Fruit fly (Drosophila melanogaster) whole organism, embryonic: ENCODE results near the gene CG13097.

Experiments used
- Ada2b ChIP-seq: fragments of 200-800 bp; sonication (Bioruptor generic); IDR thresholded peaks from 2 replicates; pipeline ENCODE4 v1.3.6; 2022; ENCODE audit warnings: missing biosample characterization, missing genetic modification characterization
- Asciz ChIP-seq: fragments of 200-800 bp; sonication (Bioruptor generic); optimal IDR thresholded peaks from 2 replicates; lab custom pipeline; 2017; ENCODE audit warnings: missing biosample characterization, mild to moderate bottlenecking, missing genetic modification characterization, missing genetic modification reagents
- Bdp1 ChIP-seq: fragments of 200-800 bp; sonication (Bioruptor generic); optimal IDR thresholded peaks from 3 replicates; lab custom pipeline; 2016; ENCODE audit warnings: missing biosample characterization, missing genetic modification characterization
- BtbVII ChIP-seq: fragments of 200-800 bp; sonication (Bioruptor generic); optimal IDR thresholded peaks from 3 replicates; lab custom pipeline; 2017; ENCODE audit warnings: missing biosample characterization, mild to moderate bottlenecking, missing genetic modification characterization
- CG12155 ChIP-seq: fragments of 200-800 bp; sonication (Bioruptor generic); optimal IDR thresholded peaks from 3 replicates; lab custom pipeline; 2016; ENCODE audit warnings: missing biosample characterization, missing genetic modification characterization
- CG12236 ChIP-seq: fragments of 200-800 bp; sonication (Bioruptor generic); optimal IDR thresholded peaks from 2 replicates; lab custom pipeline; 2016; ENCODE audit warnings: missing biosample characterization, missing genetic modification characterization
- CG14667 ChIP-seq: fragments of 200-800 bp; sonication (Bioruptor generic); IDR thresholded peaks from 2 replicates; pipeline ENCODE4 v1.3.6; 2022; ENCODE audit warnings: missing biosample characterization, missing genetic modification characterization
- CG15514 ChIP-seq: fragments of 200-800 bp; sonication (Bioruptor generic); optimal IDR thresholded peaks from 3 replicates; lab custom pipeline; 2017; ENCODE audit warnings: missing biosample characterization, missing genetic modification characterization, mild to moderate bottlenecking, moderate library complexity, missing genetic modification reagents
- CG16815 ChIP-seq: fragments of 200-800 bp; sonication (Bioruptor generic); optimal IDR thresholded peaks from 3 replicates; lab custom pipeline; 2017; ENCODE audit warnings: missing biosample characterization, mild to moderate bottlenecking, missing genetic modification characterization
- CG17802 ChIP-seq: fragments of 200-800 bp; sonication (Bioruptor generic); optimal IDR thresholded peaks from 2 replicates; lab custom pipeline; 2018; ENCODE audit warnings: missing biosample characterization, mild to moderate bottlenecking, missing genetic modification characterization, moderate library complexity
- CG18599 ChIP-seq: fragments of 200-800 bp; sonication (Bioruptor generic); optimal IDR thresholded peaks from 3 replicates; lab custom pipeline; 2017; ENCODE audit warnings: missing biosample characterization, missing genetic modification characterization, mild to moderate bottlenecking, moderate library complexity, missing genetic modification reagents
- CG18619 ChIP-seq: fragments of 200-800 bp; sonication (Bioruptor generic); optimal IDR thresholded peaks from 3 replicates; lab custom pipeline; 2017; ENCODE audit warnings: missing biosample characterization, mild to moderate bottlenecking, missing genetic modification characterization
- CG32772 ChIP-seq: fragments of 200-800 bp; sonication (Bioruptor generic); IDR thresholded peaks from 2 replicates; pipeline ENCODE4 v1.3.6; 2022; ENCODE audit warnings: missing biosample characterization, missing genetic modification characterization
- CG4707 ChIP-seq: fragments of 200-800 bp; sonication (Bioruptor generic); optimal IDR thresholded peaks from 2 replicates; lab custom pipeline; 2018; ENCODE audit warnings: missing biosample characterization, mild to moderate bottlenecking, missing genetic modification characterization, moderate library complexity
- CG4730 ChIP-seq: fragments of 200-800 bp; sonication (Bioruptor generic); IDR thresholded peaks from 2 replicates; pipeline ENCODE4 v1.3.6; 2022; ENCODE audit warnings: missing biosample characterization, missing genetic modification characterization
- CG5180 ChIP-seq: fragments of 200-800 bp; sonication (Bioruptor generic); optimal IDR thresholded peaks from 3 replicates; lab custom pipeline; 2017; ENCODE audit warnings: missing biosample characterization, missing genetic modification characterization, mild to moderate bottlenecking, moderate library complexity, missing genetic modification reagents
- CG6254 ChIP-seq: fragments of 200-800 bp; sonication (Bioruptor generic); optimal IDR thresholded peaks from 3 replicates; lab custom pipeline; 2017; ENCODE audit warnings: mild to moderate bottlenecking, missing biosample characterization, missing genetic modification reagents, missing genetic modification characterization
- CG7372 ChIP-seq: fragments of 200-800 bp; sonication (Bioruptor generic); IDR thresholded peaks from 2 replicates; pipeline ENCODE4 v1.3.6; 2022; ENCODE audit warnings: missing biosample characterization, missing genetic modification characterization
- CG8388 ChIP-seq: fragments of 200-800 bp; sonication (Bioruptor generic); optimal IDR thresholded peaks from 2 replicates; lab custom pipeline; 2019; ENCODE audit warnings: missing biosample characterization, mild to moderate bottlenecking, missing genetic modification characterization, moderate library complexity
- CG8478 ChIP-seq: fragments of >200 bp; optimal IDR thresholded peaks from 2 replicates; lab custom pipeline; 2018
- CG9817 ChIP-seq: fragments of 200-800 bp; sonication (Bioruptor generic); optimal IDR thresholded peaks from 2 replicates; lab custom pipeline; 2018; ENCODE audit warnings: missing biosample characterization, mild to moderate bottlenecking, missing genetic modification characterization, moderate library complexity
- CG9932 ChIP-seq: fragments of 200-800 bp; sonication (Bioruptor generic); IDR thresholded peaks from 2 replicates; pipeline ENCODE4 v1.3.6; 2022; ENCODE audit warnings: missing biosample characterization, missing genetic modification characterization
- CTCF ChIP-seq: fragments of 200-800 bp; sonication (Bioruptor generic); optimal IDR thresholded peaks from 2 replicates; lab custom pipeline; 2017; ENCODE audit warnings: missing biosample characterization, mild to moderate bottlenecking, missing genetic modification characterization, moderate library complexity
- CoRest ChIP-seq: fragments of 200-800 bp; sonication (Bioruptor generic); optimal IDR thresholded peaks from 3 replicates; lab custom pipeline; 2018; ENCODE audit warnings: missing biosample characterization, mild to moderate bottlenecking, missing genetic modification characterization, moderate library complexity
- Dip2 ChIP-seq: fragments of 200-800 bp; sonication (Bioruptor generic); IDR thresholded peaks from 2 replicates; pipeline ENCODE4 v1.3.6; 2022; ENCODE audit warnings: missing biosample characterization, missing genetic modification characterization
- H15 ChIP-seq: fragments of 200-800 bp; sonication (Bioruptor generic); IDR thresholded peaks from 3 replicates; pipeline ENCODE4 v1.3.6; 2022; ENCODE audit warnings: missing biosample characterization, missing genetic modification characterization
- HHEX ChIP-seq: fragments of 200-800 bp; sonication (Bioruptor generic); optimal IDR thresholded peaks from 3 replicates; lab custom pipeline; 2017; ENCODE audit warnings: missing biosample characterization, mild to moderate bottlenecking, missing genetic modification characterization, missing genetic modification reagents
- HLH4C ChIP-seq: fragments of 200-800 bp; sonication (Bioruptor generic); IDR thresholded peaks from 3 replicates; pipeline ENCODE4 v1.3.6; 2022; ENCODE audit warnings: missing biosample characterization, missing genetic modification characterization; ENCODE audit not compliant: partially characterized antibody
- Hr3 ChIP-seq: fragments of 200-800 bp; sonication (Bioruptor generic); optimal IDR thresholded peaks from 3 replicates; lab custom pipeline; 2016; ENCODE audit warnings: missing biosample characterization, missing genetic modification characterization
- Hr39 ChIP-seq: fragments of >200 bp; optimal IDR thresholded peaks from 2 replicates; lab custom pipeline; 2017
- Lpt ChIP-seq: fragments of >200 bp; optimal IDR thresholded peaks from 2 replicates; lab custom pipeline; 2018; ENCODE audit warnings: missing biosample characterization, missing genetic modification characterization
- MBD-R2 ChIP-seq: fragments of 200-800 bp; sonication (Bioruptor generic); IDR thresholded peaks from 2 replicates; pipeline ENCODE4 v1.3.6; 2022; ENCODE audit warnings: missing biosample characterization, missing genetic modification characterization
- Mad ChIP-seq: fragments of 200-800 bp; sonication (Bioruptor generic); optimal IDR thresholded peaks from 2 replicates; lab custom pipeline; 2016; ENCODE audit warnings: missing biosample characterization, missing genetic modification characterization
- Nf-YB ChIP-seq: fragments of 200-800 bp; sonication (Bioruptor generic); optimal IDR thresholded peaks from 3 replicates; lab custom pipeline; 2019; ENCODE audit warnings: missing biosample characterization, mild to moderate bottlenecking, missing genetic modification characterization, moderate library complexity
- Ptx1 ChIP-seq: fragments of 200-800 bp; sonication (Bioruptor generic); IDR thresholded peaks from 2 replicates; pipeline ENCODE4 v1.3.6; 2022; ENCODE audit warnings: missing biosample characterization, missing genetic modification characterization
- Side ChIP-seq: fragments of 200-800 bp; sonication (Bioruptor generic); optimal IDR thresholded peaks from 2 replicates; lab custom pipeline; 2016; ENCODE audit warnings: missing biosample characterization, missing genetic modification characterization
- ac ChIP-seq: fragments of 200-800 bp; sonication (Bioruptor generic); optimal IDR thresholded peaks from 3 replicates; lab custom pipeline; 2017; ENCODE audit warnings: missing biosample characterization, mild to moderate bottlenecking, missing genetic modification characterization
- amos ChIP-seq: fragments of 200-800 bp; sonication (Bioruptor generic); IDR thresholded peaks from 2 replicates; pipeline ENCODE4 v1.3.6; 2022; ENCODE audit warnings: missing biosample characterization, missing genetic modification characterization; ENCODE audit not compliant: partially characterized antibody
- bowl ChIP-seq: fragments of 200-800 bp; sonication (Bioruptor generic); IDR thresholded peaks from 2 replicates; pipeline ENCODE4 v1.3.6; 2022; ENCODE audit warnings: missing biosample characterization, missing genetic modification characterization
- bsh ChIP-seq, 2 experiments: fragments of 200-800 bp; sonication (Bioruptor generic); optimal IDR thresholded peaks; 2 replicates each; lab custom pipeline; 2017 to 2018; ENCODE audit warnings: mild to moderate bottlenecking in 2 of 2, missing biosample characterization in 2 of 2, missing genetic modification characterization in 2 of 2, moderate library complexity in 1 of 2
- cas ChIP-seq: fragments of 200-800 bp; sonication (Bioruptor generic); IDR thresholded peaks from 2 replicates; pipeline ENCODE4 v1.3.6; 2022; ENCODE audit warnings: missing biosample characterization, missing genetic modification characterization
- cg ChIP-seq: fragments of 200-800 bp; sonication (Bioruptor generic); optimal IDR thresholded peaks from 3 replicates; lab custom pipeline; 2019; ENCODE audit warnings: missing biosample characterization, mild to moderate bottlenecking, missing genetic modification characterization, moderate library complexity
- ken ChIP-seq: fragments of 200-800 bp; sonication (Bioruptor generic); IDR thresholded peaks from 3 replicates; pipeline ENCODE4 v1.3.6; 2022; ENCODE audit warnings: missing biosample characterization, missing genetic modification characterization
- lov ChIP-seq, 2 experiments: fragments of 200-800 bp in 1 of 2; fragments of >200 bp in 1 of 2; sonication (Bioruptor generic) in 1 of 2; IDR thresholded peaks in 1 of 2; optimal IDR thresholded peaks in 1 of 2; 2 replicates in 1 of 2; 3 replicates in 1 of 2; pipeline versions ENCODE4 v1.3.6 to Lab custom; 2017 to 2022; ENCODE audit warnings: missing biosample characterization in 1 of 2, missing genetic modification characterization in 1 of 2
- oc ChIP-seq: fragments of 200-800 bp; sonication (Bioruptor generic); optimal IDR thresholded peaks from 2 replicates; lab custom pipeline; 2018; ENCODE audit warnings: missing biosample characterization, mild to moderate bottlenecking, missing genetic modification characterization, moderate library complexity
- pb ChIP-seq: fragments of 200-800 bp; sonication (Bioruptor generic); optimal IDR thresholded peaks from 3 replicates; lab custom pipeline; 2016; ENCODE audit warnings: missing biosample characterization, missing genetic modification characterization
- pros ChIP-seq: fragments of 200-800 bp; sonication (Bioruptor generic); optimal IDR thresholded peaks from 3 replicates; lab custom pipeline; 2019; ENCODE audit warnings: missing biosample characterization, mild to moderate bottlenecking, missing genetic modification characterization, moderate library complexity
- ranshi ChIP-seq: fragments of 200-800 bp; sonication (Bioruptor generic); IDR thresholded peaks from 2 replicates; pipeline ENCODE4 v1.3.6; 2022; ENCODE audit warnings: missing biosample characterization, missing genetic modification characterization
- shn ChIP-seq: fragments of 200-800 bp; sonication (Bioruptor generic); optimal IDR thresholded peaks from 3 replicates; lab custom pipeline; 2016; ENCODE audit warnings: missing biosample characterization, missing genetic modification characterization
- sisA ChIP-seq: fragments of 200-800 bp; sonication (Bioruptor generic); IDR thresholded peaks from 2 replicates; pipeline ENCODE4 v1.3.6; 2022; ENCODE audit warnings: missing biosample characterization, missing genetic modification characterization
- so ChIP-seq: fragments of 200-800 bp; sonication (Bioruptor generic); IDR thresholded peaks from 3 replicates; pipeline ENCODE4 v1.3.6; 2022; ENCODE audit warnings: missing biosample characterization, missing genetic modification characterization
- zf30C ChIP-seq: fragments of 200-800 bp; sonication (Bioruptor generic); optimal IDR thresholded peaks from 3 replicates; lab custom pipeline; 2018; ENCODE audit warnings: missing biosample characterization, mild to moderate bottlenecking, missing genetic modification characterization

The CG13097 gene

DNA sequence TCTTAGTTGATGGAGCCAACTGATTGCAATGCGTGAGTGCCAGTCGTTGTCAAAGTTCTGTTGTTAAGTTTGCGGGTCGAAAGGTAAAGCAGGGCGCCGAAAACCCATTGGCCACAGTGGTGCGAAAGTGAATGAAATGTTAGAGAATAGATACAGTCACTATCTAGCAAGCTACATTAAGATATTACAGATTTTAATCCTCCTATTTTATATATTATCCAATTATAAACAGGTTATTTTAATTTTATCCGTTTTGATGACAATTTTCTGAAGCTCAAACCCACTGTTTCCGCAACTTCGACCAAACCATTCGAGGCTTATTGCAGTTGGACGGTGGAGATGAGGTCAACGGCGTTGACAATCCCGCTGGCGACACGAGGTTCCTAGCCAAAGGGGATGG, 37.8 kb upstream of the CG13097 start (continued):
- TF ChIP-seq lov (optimal IDR thresholded peaks at IDR 0.05; lab: Kevin White, UChicago) (no peak), lov (GFP tag; IDR thresholded peaks at IDR 0.05; lab: Robert Waterston, UW) (no peak), HHEX (GFP tag; lab: Kevin White, UChicago) (no peak), shn (no peak), CG7372 (GFP tag; lab: Robert Waterston, UW) (peak; percentile 25; the same call in 1 of the 2 replicates), so (no peak), oc (no peak), HLH4C (GFP tag; lab: Robert Waterston, UW) (no peak), Ptx1 (GFP tag; lab: Robert Waterston, UW) (no peak; the same call in 1 of the 2 replicates), CG12236 (GFP tag; lab: Kevin White, UChicago) (no peak), CG16815 (GFP tag; lab: Kevin White, UChicago) (peak; percentile 6), Ada2b (GFP tag; lab: Robert Waterston, UW) (no peak), Dip2 (GFP tag; lab: Robert Waterston, UW) (no peak), ken (GFP tag; lab: Robert Waterston, UW) (no peak), CG8478 (lab: Kevin White, UChicago) (no peak), sisA (GFP tag; lab: Robert Waterston, UW) (no peak), CG32772 (GFP tag; lab: Robert Waterston, UW) (no peak), Side (GFP tag; lab: Kevin White, UChicago) (no peak), ac (GFP tag; lab: Kevin White, UChicago) (no peak), ranshi (GFP tag; lab: Robert Waterston, UW) (0 out of 2 replicates have a peak, but pooled peaks have one; percentile 60), CG6254 (GFP tag; lab: Kevin White, UChicago) (peak; percentile 5), Hr3 (GFP tag; lab: Kevin White, UChicago) (peak; percentile 10), Nf-YB (GFP tag; lab: Kevin White, UChicago) (no peak), Mad (GFP tag; lab: Kevin White, UChicago) (no peak), CG15514 (no peak), CoRest (no peak), CG18599 (GFP tag; lab: Kevin White, UChicago) (peak; percentile 22), Asciz (GFP tag; lab: Kevin White, UChicago) (peak; percentile 33), Hr39 (no peak), cas (GFP tag; lab: Robert Waterston, UW) (no peak), CTCF (GFP tag; lab: Kevin White, UChicago) (no peak), CG4707 (GFP tag; lab: Kevin White, UChicago) (no peak), H15 (GFP tag; lab: Robert Waterston, UW) (no peak), BtbVII (no peak), CG5180 (no peak), Bdp1 (GFP tag; lab: Kevin White, UChicago) (no peak), CG17802 (no peak), CG8388 (GFP tag; lab: Kevin White, UChicago) (peak; percentile 33), bsh (GFP tag; optimal IDR thresholded peaks at IDR 0.05; lab: Kevin White, UChicago) (peak in 1 of 2 experiments; percentile 75), amos (GFP tag; lab: Robert Waterston, UW) (no peak), Lpt (GFP tag; lab: Kevin White, UChicago) (no peak), zf30C (GFP tag; lab: Kevin White, UChicago) (no peak), pros (GFP tag; lab: Kevin White, UChicago) (no peak), CG12155 (GFP tag; lab: Kevin White, UChicago) (no peak), MBD-R2 (GFP tag; lab: Robert Waterston, UW) (no peak), CG18619 (GFP tag; lab: Kevin White, UChicago) (no peak), bowl (no peak), cg (GFP tag; lab: Kevin White, UChicago) (no peak), CG9932 (GFP tag; lab: Robert Waterston, UW) (no peak), CG14667 (GFP tag; lab: Robert Waterston, UW) (no peak), pb (GFP tag; lab: Kevin White, UChicago) (no peak), CG9817 (no peak), CG4730 (GFP tag; lab: Robert Waterston, UW) (no peak)
